Worm (Caenorhabditis elegans) whole organism, mixed stage, embryonic: ENCODE measurements around the gene F58A4.6.

Experiments
- ceh-43 ChIP-seq: fragments of 200-800 bp; sonication (Bioruptor generic); optimal IDR thresholded peaks from 2 replicates; lab custom pipeline; 2018; ENCODE audit warnings: mild to moderate bottlenecking, missing genetic modification characterization, moderate library complexity, missing compliant biosample characterization
- ces-1 ChIP-seq: fragments of 150-350 bp; optimal IDR thresholded peaks from 2 replicates; lab custom pipeline; 2014; ENCODE audit warnings: missing biosample characterization, missing genetic modification reagents, missing genetic modification characterization
- elt-3 ChIP-seq: fragments of 150-350 bp; optimal IDR thresholded peaks from 2 replicates; lab custom pipeline; 2014; ENCODE audit warnings: missing biosample characterization, missing genetic modification characterization
- lin-13 ChIP-seq: fragments of 150-350 bp; optimal IDR thresholded peaks from 2 replicates; lab custom pipeline; 2014; ENCODE audit warnings: missing biosample characterization, missing genetic modification characterization
- lin-32 ChIP-seq: fragments of 200-800 bp; sonication (Bioruptor generic); optimal IDR thresholded peaks from 2 replicates; lab custom pipeline; 2018; ENCODE audit warnings: mild to moderate bottlenecking, missing genetic modification characterization, missing compliant biosample characterization
- mep-1 ChIP-seq: fragments of 150-350 bp; optimal IDR thresholded peaks from 2 replicates; lab custom pipeline; 2017; ENCODE audit warnings: missing biosample characterization, missing genetic modification reagents, missing genetic modification characterization, inconsistent platforms
- nhr-76 ChIP-seq: sonication (generic microtip); optimal IDR thresholded peaks from 2 replicates; lab custom pipeline; 2017; ENCODE audit warnings: missing biosample characterization, missing genetic modification characterization
- pha-4 ChIP-seq: fragments of 150-350 bp; optimal IDR thresholded peaks from 2 replicates; lab custom pipeline; 2018; ENCODE audit warnings: missing biosample characterization, missing genetic modification reagents, missing genetic modification characterization
- snpc-4 ChIP-seq: fragments of 150-350 bp; optimal IDR thresholded peaks from 2 replicates; lab custom pipeline; 2014; ENCODE audit warnings: missing biosample characterization, missing genetic modification characterization
- unc-62 ChIP-seq: fragments of 150-350 bp; optimal IDR thresholded peaks from 2 replicates; lab custom pipeline; 2014; ENCODE audit warnings: missing biosample characterization, missing genetic modification reagents, missing genetic modification characterization
- ztf-11 ChIP-seq: fragments of 150-350 bp; optimal IDR thresholded peaks from 2 replicates; lab custom pipeline; 2014; ENCODE audit warnings: missing biosample characterization, missing genetic modification characterization

- TF ChIP-seq lin-13 = peak; percentile 8
- TF ChIP-seq ztf-11 (tag; lab: Kevin White, UChicago) = no peak
- no peak for TF ChIP-seq lin-32 (GFP tag; lab: Kevin White, UChicago)
- TF ChIP-seq pha-4 (tag; lab: Kevin White, UChicago) = peak; percentile 70
- no peak for TF ChIP-seq ceh-43
- TF ChIP-seq elt-3 = no peak
- TF ChIP-seq snpc-4 (tag; lab: Kevin White, UChicago) = no peak
- TF ChIP-seq nhr-76 (tag; lab: Kevin White, UChicago) = no peak
- peak; percentile 67 for TF ChIP-seq ces-1 (GFP tag; lab: Kevin White, UChicago)
- TF ChIP-seq mep-1 (tag; lab: Kevin White, UChicago) = peak; percentile 75
- TF ChIP-seq unc-62 = no peak
These were observed 16.9 kb downstream of the F58A4.6 start, which contains the start of gene ubc-7 for ce11 chrIII:9631117-9631655.
